Fruit fly (Drosophila melanogaster) whole organism, embryonic: ENCODE results near the gene CG44040.
A peak's percentile ranks its signal among the peaks of the same experiment; 100 is the strongest.

Source experiments
- Awh ChIP-seq: fragments of 200-800 bp; sonication (Bioruptor generic); IDR thresholded peaks from 2 replicates; pipeline ENCODE4, ENCODE4 v1.3.6; 2022; ENCODE audit warnings: missing biosample characterization, missing genetic modification characterization
- Bteb2 ChIP-seq: fragments of 200-800 bp; sonication (Bioruptor generic); optimal IDR thresholded peaks from 2 replicates; lab custom pipeline; 2016; ENCODE audit warnings: missing biosample characterization, missing genetic modification characterization
- CG10431 ChIP-seq: fragments of 200-800 bp; sonication (Bioruptor generic); optimal IDR thresholded peaks from 3 replicates; lab custom pipeline; 2018; ENCODE audit warnings: missing biosample characterization, mild to moderate bottlenecking, missing genetic modification characterization
- CG10462 ChIP-seq: fragments of 200-800 bp; sonication (Bioruptor generic); optimal IDR thresholded peaks from 2 replicates; lab custom pipeline; 2016; ENCODE audit warnings: missing biosample characterization, missing genetic modification characterization
- CG11247 ChIP-seq: fragments of 200-800 bp; sonication (Bioruptor generic); IDR thresholded peaks from 2 replicates; pipeline ENCODE4 v1.3.6; 2022; ENCODE audit warnings: missing biosample characterization, missing genetic modification characterization
- CG14667 ChIP-seq: fragments of 200-800 bp; sonication (Bioruptor generic); IDR thresholded peaks from 2 replicates; pipeline ENCODE4 v1.3.6; 2022; ENCODE audit warnings: missing biosample characterization, missing genetic modification characterization
- CG17328 ChIP-seq: fragments of 200-800 bp; sonication (Bioruptor generic); IDR thresholded peaks from 2 replicates; pipeline ENCODE4 v1.3.6; 2022; ENCODE audit warnings: missing biosample characterization, missing genetic modification characterization
- CG17568 ChIP-seq: fragments of 200-800 bp; sonication (Bioruptor generic); optimal IDR thresholded peaks from 2 replicates; lab custom pipeline; 2018; ENCODE audit warnings: missing biosample characterization, mild to moderate bottlenecking, missing genetic modification characterization, moderate library complexity
- CG2712 ChIP-seq: fragments of 200-800 bp; optimal IDR thresholded peaks from 3 replicates; lab custom pipeline; 2019; ENCODE audit warnings: missing biosample characterization, mild to moderate bottlenecking, missing genetic modification characterization, moderate library complexity
- CG2889 ChIP-seq: fragments of 200-800 bp; sonication (Bioruptor generic); IDR thresholded peaks from 3 replicates; pipeline ENCODE4 v1.3.6; 2022; ENCODE audit warnings: missing biosample characterization, missing genetic modification characterization
- CG31224 ChIP-seq: fragments of 200-800 bp; sonication (Bioruptor generic); IDR thresholded peaks from 2 replicates; pipeline ENCODE4 v1.3.6; 2022; ENCODE audit warnings: missing biosample characterization, missing genetic modification characterization
- CG4328 ChIP-seq: fragments of 200-800 bp; sonication (Bioruptor generic); optimal IDR thresholded peaks from 3 replicates; lab custom pipeline; 2017; ENCODE audit warnings: missing biosample characterization, missing genetic modification reagents, missing genetic modification characterization
- CG6791 ChIP-seq: fragments of 200-800 bp; sonication (Bioruptor generic); IDR thresholded peaks from 3 replicates; pipeline ENCODE4 v1.3.6; 2022; ENCODE audit warnings: missing biosample characterization, missing genetic modification characterization; ENCODE audit not compliant: partially characterized antibody
- CG6854 ChIP-seq: fragments of 200-800 bp; sonication (Bioruptor generic); optimal IDR thresholded peaks from 3 replicates; lab custom pipeline; 2017; ENCODE audit warnings: missing biosample characterization, mild to moderate bottlenecking, missing genetic modification characterization
- CG7963 ChIP-seq: fragments of 200-800 bp; sonication (Bioruptor generic); IDR thresholded peaks from 3 replicates; pipeline ENCODE4 v1.3.6; 2022; ENCODE audit warnings: missing biosample characterization, missing genetic modification characterization; ENCODE audit not compliant: partially characterized antibody
- CG8765 ChIP-seq: fragments of 200-800 bp; sonication (Bioruptor generic); IDR thresholded peaks from 2 replicates; pipeline ENCODE4 v1.3.6; 2022; ENCODE audit warnings: missing biosample characterization, missing genetic modification characterization
- CG9817 ChIP-seq: fragments of 200-800 bp; sonication (Bioruptor generic); optimal IDR thresholded peaks from 2 replicates; lab custom pipeline; 2018; ENCODE audit warnings: missing biosample characterization, mild to moderate bottlenecking, missing genetic modification characterization, moderate library complexity
- CG9932 ChIP-seq: fragments of 200-800 bp; sonication (Bioruptor generic); IDR thresholded peaks from 2 replicates; pipeline ENCODE4 v1.3.6; 2022; ENCODE audit warnings: missing biosample characterization, missing genetic modification characterization
- Chrac-16 ChIP-seq: fragments of 200-800 bp; sonication (Bioruptor generic); optimal IDR thresholded peaks from 3 replicates; lab custom pipeline; 2016; ENCODE audit warnings: missing biosample characterization, missing genetic modification characterization
- CkIIα-i1 ChIP-seq: fragments of 200-800 bp; sonication (Bioruptor generic); IDR thresholded peaks from 2 replicates; pipeline ENCODE4 v1.3.6; 2022; ENCODE audit warnings: missing biosample characterization, missing genetic modification characterization
- Dek ChIP-seq: fragments of 200-800 bp; sonication (Bioruptor generic); optimal IDR thresholded peaks from 3 replicates; lab custom pipeline; 2019; ENCODE audit warnings: missing biosample characterization, mild to moderate bottlenecking, missing genetic modification characterization, moderate library complexity
- Doc2 ChIP-seq: fragments of 200-800 bp; sonication (Bioruptor generic); IDR thresholded peaks from 2 replicates; pipeline ENCODE4 v1.3.6; 2022; ENCODE audit warnings: missing biosample characterization, missing genetic modification characterization
- Drgx ChIP-seq: fragments of 200-800 bp; sonication (Bioruptor generic); IDR thresholded peaks from 2 replicates; pipeline ENCODE4 v1.3.6; 2022; ENCODE audit warnings: missing biosample characterization, missing genetic modification characterization
- Ets65A ChIP-seq: fragments of 200-800 bp; sonication (Bioruptor generic); peaks from one replicate; lab custom pipeline; 2016; ENCODE audit warnings: missing biosample characterization, missing genetic modification characterization
- MTF-1 ChIP-seq: fragments of 200-800 bp; sonication (Bioruptor generic); optimal IDR thresholded peaks from 2 replicates; lab custom pipeline; 2018; ENCODE audit warnings: missing biosample characterization, mild to moderate bottlenecking, missing genetic modification characterization, borderline replicate concordance
- Mad ChIP-seq: fragments of 200-800 bp; sonication (Bioruptor generic); optimal IDR thresholded peaks from 2 replicates; lab custom pipeline; 2016; ENCODE audit warnings: missing biosample characterization, missing genetic modification characterization
- Max ChIP-seq: fragments of 200-800 bp; sonication (Bioruptor generic); optimal IDR thresholded peaks from 2 replicates; lab custom pipeline; 2016; ENCODE audit warnings: missing biosample characterization, mild to moderate bottlenecking, missing genetic modification characterization
- NfI ChIP-seq: fragments of 200-800 bp; sonication (Bioruptor generic); optimal IDR thresholded peaks from 3 replicates; lab custom pipeline; 2018; ENCODE audit warnings: missing biosample characterization, mild to moderate bottlenecking, missing genetic modification characterization, moderate library complexity
- Oli ChIP-seq: fragments of 200-800 bp; sonication (Bioruptor generic); optimal IDR thresholded peaks from 2 replicates; lab custom pipeline; 2018; ENCODE audit warnings: missing biosample characterization, mild to moderate bottlenecking, missing genetic modification characterization, moderate library complexity
- Ptx1 ChIP-seq: fragments of 200-800 bp; sonication (Bioruptor generic); IDR thresholded peaks from 2 replicates; pipeline ENCODE4 v1.3.6; 2022; ENCODE audit warnings: missing biosample characterization, missing genetic modification characterization
- Sin3A ChIP-seq: fragments of >200 bp; optimal IDR thresholded peaks from 2 replicates; lab custom pipeline; 2018
- Vsx1 ChIP-seq: fragments of 200-800 bp; sonication (Bioruptor generic); optimal IDR thresholded peaks from 2 replicates; lab custom pipeline; 2017; ENCODE audit warnings: missing biosample characterization, mild to moderate bottlenecking, missing genetic modification characterization, missing genetic modification reagents
- Xbp1 ChIP-seq: fragments of 200-800 bp; sonication (Bioruptor generic); optimal IDR thresholded peaks from 3 replicates; lab custom pipeline; 2016; ENCODE audit warnings: missing biosample characterization, mild to moderate bottlenecking, missing genetic modification characterization
- bbx ChIP-seq: fragments of 200-800 bp; sonication (Bioruptor generic); IDR thresholded peaks from 2 replicates; pipeline ENCODE4 v1.3.6; 2022; ENCODE audit warnings: missing biosample characterization, missing genetic modification characterization; ENCODE audit not compliant: partially characterized antibody
- chm ChIP-seq: fragments of 200-800 bp; sonication (Bioruptor generic); IDR thresholded peaks from 2 replicates; pipeline ENCODE4 v1.3.6; 2022; ENCODE audit warnings: missing biosample characterization, missing genetic modification characterization
- dati ChIP-seq: fragments of 200-800 bp; sonication (Bioruptor generic); IDR thresholded peaks from 2 replicates; pipeline ENCODE4 v1.3.6; 2022; ENCODE audit warnings: missing biosample characterization, missing genetic modification characterization
- dimm ChIP-seq: fragments of 200-800 bp; sonication (Bioruptor generic); IDR thresholded peaks from 2 replicates; pipeline ENCODE4 v1.3.6; 2022; ENCODE audit warnings: missing biosample characterization, missing genetic modification characterization
- exex ChIP-seq: fragments of 200-800 bp; sonication (Bioruptor generic); optimal IDR thresholded peaks from 4 replicates; lab custom pipeline; 2018; ENCODE audit warnings: missing biosample characterization, mild to moderate bottlenecking, missing genetic modification characterization, moderate library complexity
- eyg ChIP-seq: fragments of 200-800 bp; sonication (Bioruptor generic); optimal IDR thresholded peaks from 3 replicates; lab custom pipeline; 2016; ENCODE audit warnings: missing biosample characterization, missing genetic modification characterization
- fd64A ChIP-seq: fragments of 200-800 bp; sonication (Bioruptor generic); optimal IDR thresholded peaks from 3 replicates; lab custom pipeline; 2018; ENCODE audit warnings: missing biosample characterization, mild to moderate bottlenecking, missing genetic modification characterization
- gem ChIP-seq: fragments of 200-800 bp; sonication (Bioruptor generic); optimal IDR thresholded peaks from 2 replicates; lab custom pipeline; 2019; ENCODE audit warnings: missing biosample characterization, mild to moderate bottlenecking, missing genetic modification characterization, moderate library complexity
- grau ChIP-seq: fragments of 200-800 bp; optimal IDR thresholded peaks from 3 replicates; lab custom pipeline; 2019; ENCODE audit warnings: missing biosample characterization, mild to moderate bottlenecking, missing genetic modification characterization, moderate library complexity
- grn ChIP-seq: fragments of 200-800 bp; sonication (Bioruptor generic); optimal IDR thresholded peaks from 3 replicates; lab custom pipeline; 2017; ENCODE audit warnings: missing biosample characterization, missing genetic modification characterization
- ham ChIP-seq: fragments of 200-800 bp; sonication (Bioruptor generic); IDR thresholded peaks from 2 replicates; pipeline ENCODE4 v1.3.6; 2022; ENCODE audit warnings: missing biosample characterization, missing genetic modification characterization
- ken ChIP-seq: fragments of 200-800 bp; sonication (Bioruptor generic); IDR thresholded peaks from 3 replicates; pipeline ENCODE4 v1.3.6; 2022; ENCODE audit warnings: missing biosample characterization, missing genetic modification characterization
- lov ChIP-seq, 2 experiments: fragments of 200-800 bp in 1 of 2; fragments of >200 bp in 1 of 2; sonication (Bioruptor generic) in 1 of 2; IDR thresholded peaks in 1 of 2; optimal IDR thresholded peaks in 1 of 2; 2 replicates in 1 of 2; 3 replicates in 1 of 2; pipeline versions ENCODE4 v1.3.6 to Lab custom; 2017 to 2022; ENCODE audit warnings: missing biosample characterization in 1 of 2, missing genetic modification characterization in 1 of 2
- slou ChIP-seq: fragments of 200-800 bp; sonication (Bioruptor generic); optimal IDR thresholded peaks from 3 replicates; lab custom pipeline; 2016; ENCODE audit warnings: missing biosample characterization, missing genetic modification characterization
- sob ChIP-seq: fragments of 200-800 bp; sonication (Bioruptor generic); IDR thresholded peaks from 2 replicates; pipeline ENCODE4 v1.3.6; 2022; ENCODE audit warnings: missing biosample characterization, missing genetic modification characterization
- sr ChIP-seq: fragments of 200-800 bp; sonication (Bioruptor generic); IDR thresholded peaks from 3 replicates; pipeline ENCODE4 v1.3.6; 2022; ENCODE audit warnings: missing biosample characterization, missing genetic modification characterization
- sug ChIP-seq: fragments of 200-800 bp; optimal IDR thresholded peaks from 2 replicates; lab custom pipeline; 2019; ENCODE audit warnings: missing biosample characterization, mild to moderate bottlenecking, missing genetic modification characterization, moderate library complexity
- toy ChIP-seq: fragments of 200-800 bp; sonication (Bioruptor generic); IDR thresholded peaks from 2 replicates; pipeline ENCODE4 v1.3.6; 2022; ENCODE audit warnings: missing biosample characterization, missing genetic modification characterization
- wek ChIP-seq: fragments of 200-800 bp; sonication (Bioruptor generic); optimal IDR thresholded peaks from 3 replicates; lab custom pipeline; 2018; ENCODE audit warnings: missing biosample characterization, mild to moderate bottlenecking, missing genetic modification characterization, moderate library complexity

Gene CG44040

dm6 chr3R:15330472-15330871, 10.3 kb downstream of the CG44040 start, which contains the start of gene mRpL9 (continued):
- peak; percentile 34 for TF ChIP-seq CG2712 (tag; lab: Kevin White, UChicago)
- TF ChIP-seq gem (tag; lab: Kevin White, UChicago): no peak
- no peak for TF ChIP-seq toy
- TF ChIP-seq Max (GFP tag; lab: Kevin White, UChicago): no peak
- TF ChIP-seq grn (GFP tag; lab: Kevin White, UChicago): no peak
- TF ChIP-seq Dek (tag; lab: Kevin White, UChicago): no peak
- no peak for TF ChIP-seq Oli
- TF ChIP-seq bbx (GFP tag; lab: Robert Waterston, UW): no peak; the same call in 1 of the 2 replicates
- peak; percentile 43 for TF ChIP-seq Sin3A (lab: Kevin White, UChicago)
- no peak for TF ChIP-seq lov (optimal IDR thresholded peaks at IDR 0.05; lab: Kevin White, UChicago)
- no peak for TF ChIP-seq lov (GFP tag; IDR thresholded peaks at IDR 0.05; lab: Robert Waterston, UW)
- TF ChIP-seq CG9932 (GFP tag; lab: Robert Waterston, UW): peak; percentile 60
- TF ChIP-seq CG7963 (GFP tag; lab: Robert Waterston, UW): no peak
- TF ChIP-seq ken: no peak
- no peak for TF ChIP-seq CG8765 (GFP tag; lab: Robert Waterston, UW)
- no peak for TF ChIP-seq CG6854 (GFP tag; lab: Kevin White, UChicago)
- TF ChIP-seq CG17568: no peak
- no peak for TF ChIP-seq Doc2 (GFP tag; lab: Robert Waterston, UW)
- no peak for TF ChIP-seq ham (GFP tag; lab: Robert Waterston, UW)
- TF ChIP-seq sug (tag; lab: Kevin White, UChicago): peak; percentile 34
- peak; percentile 43; the same call in 1 of the 2 replicates for TF ChIP-seq sob (GFP tag; lab: Robert Waterston, UW)
- TF ChIP-seq Chrac-16: no peak
- TF ChIP-seq CG9817: peak; percentile 33
- no peak for TF ChIP-seq CG14667
- no peak for TF ChIP-seq CG2889 (GFP tag; lab: Robert Waterston, UW)
- TF ChIP-seq dimm (GFP tag; lab: Robert Waterston, UW): no peak
- TF ChIP-seq CG10462 (GFP tag; lab: Kevin White, UChicago): no peak
- no peak for TF ChIP-seq dati
- peak; percentile 12 for TF ChIP-seq Bteb2
- TF ChIP-seq NfI (GFP tag; lab: Kevin White, UChicago): peak; percentile 4
- TF ChIP-seq slou: no peak
- TF ChIP-seq CG31224: no peak
- no peak for TF ChIP-seq chm (GFP tag; lab: Robert Waterston, UW)
- TF ChIP-seq exex: no peak
- no peak for TF ChIP-seq CG11247 (GFP tag; lab: Robert Waterston, UW)
- no peak for TF ChIP-seq CG10431 (GFP tag; lab: Kevin White, UChicago)
- TF ChIP-seq grau (tag; lab: Kevin White, UChicago): peak; percentile 39
- no peak for TF ChIP-seq CG4328
- no peak for TF ChIP-seq Drgx (GFP tag; lab: Robert Waterston, UW)
- TF ChIP-seq CkIIα-i1 (GFP tag; lab: Robert Waterston, UW): no peak
- TF ChIP-seq CG17328 (GFP tag; lab: Robert Waterston, UW): no peak
- no peak for TF ChIP-seq eyg (GFP tag; lab: Kevin White, UChicago)
- no peak for TF ChIP-seq Ets65A (GFP tag; lab: Kevin White, UChicago)
- TF ChIP-seq Awh: no peak
- no peak for TF ChIP-seq Ptx1 (GFP tag; lab: Robert Waterston, UW)
- no peak for TF ChIP-seq Xbp1
- TF ChIP-seq CG6791 (GFP tag; lab: Robert Waterston, UW): no peak
- no peak for TF ChIP-seq sr (GFP tag; lab: Robert Waterston, UW)
- no peak for TF ChIP-seq fd64A (GFP tag; lab: Kevin White, UChicago)
- peak; percentile 22 for TF ChIP-seq Mad
- no peak for TF ChIP-seq MTF-1 (GFP tag; lab: Kevin White, UChicago)
- no peak for TF ChIP-seq wek (GFP tag; lab: Kevin White, UChicago)
- no peak for TF ChIP-seq Vsx1 (GFP tag; lab: Kevin White, UChicago)
